Fruit fly (Drosophila melanogaster): ENCODE results near the gene CG3868.

The CG3868 gene

dm6 chr3L:14451534-14451933, 49.0 kb upstream of the CG3868 start (continued):
- TF ChIP-seq CG13287 (GFP tag; IDR thresholded peaks at IDR 0.05; ENCODE audit: partially characterized antibody), result no peak
- no peak for TF ChIP-seq ci (GFP tag; IDR thresholded peaks at IDR 0.05)
- no peak for TF ChIP-seq dm (GFP tag; optimal IDR thresholded peaks at IDR 0.05)
- TF ChIP-seq nau (GFP tag; optimal IDR thresholded peaks at IDR 0.05), result no peak
- TF ChIP-seq CG10565 (GFP tag; optimal IDR thresholded peaks at IDR 0.05), result no peak
- TF ChIP-seq mam (GFP tag; optimal IDR thresholded peaks at IDR 0.05), result no peak
- no peak for TF ChIP-seq sima (GFP tag; optimal IDR thresholded peaks at IDR 0.05)
- TF ChIP-seq shn (GFP tag; optimal IDR thresholded peaks at IDR 0.05), result no peak
- TF ChIP-seq hth (optimal IDR thresholded peaks at IDR 0.05), result no peak
- TF ChIP-seq HHEX (GFP tag; optimal IDR thresholded peaks at IDR 0.05), result no peak
- no peak for TF ChIP-seq ewg (GFP tag; optimal IDR thresholded peaks at IDR 0.05)
- no peak for TF ChIP-seq Six4 (GFP tag; optimal IDR thresholded peaks at IDR 0.05)
- TF ChIP-seq Fer3 (tag; optimal IDR thresholded peaks at IDR 0.05), result no peak
- TF ChIP-seq vvl (GFP tag; IDR thresholded peaks at IDR 0.05), result no peak
- TF ChIP-seq Awh (GFP tag; IDR thresholded peaks at IDR 0.05), result no peak
- peak; percentile 25 for TF ChIP-seq CG12391 (tag; optimal IDR thresholded peaks at IDR 0.05)
- no peak for TF ChIP-seq CG1529 (GFP tag; optimal IDR thresholded peaks at IDR 0.05)
- TF ChIP-seq Optix (GFP tag; IDR thresholded peaks at IDR 0.05), result 0 out of 3 replicates have a peak, but pooled peaks have one; percentile 22
- TF ChIP-seq CG4707 (GFP tag; optimal IDR thresholded peaks at IDR 0.05), result no peak
- TF ChIP-seq wdn (GFP tag; IDR thresholded peaks at IDR 0.05), result no peak
- TF ChIP-seq tap (tag; optimal IDR thresholded peaks at IDR 0.05), result no peak
- TF ChIP-seq Xrp1 (GFP tag; IDR thresholded peaks at IDR 0.05), result peak; percentile 66; the same call in 1 of the 2 replicates
- no peak for TF ChIP-seq her (GFP tag; optimal IDR thresholded peaks at IDR 0.05)
- no peak for TF ChIP-seq Bteb2 (GFP tag; optimal IDR thresholded peaks at IDR 0.05)
- no peak for TF ChIP-seq fd96Cb (tag; optimal IDR thresholded peaks at IDR 0.05)
- TF ChIP-seq lov (optimal IDR thresholded peaks at IDR 0.05), result no peak
- TF ChIP-seq lov (GFP tag; IDR thresholded peaks at IDR 0.05), result peak; percentile 23; the same call in 1 of the 3 replicates
- TF ChIP-seq nmo (GFP tag; optimal IDR thresholded peaks at IDR 0.05), result peak; percentile 22
- TF ChIP-seq H2.0 (GFP tag; IDR thresholded peaks at IDR 0.05), result no peak
- no peak for TF ChIP-seq CG17186 (GFP tag; optimal IDR thresholded peaks at IDR 0.05)
- TF ChIP-seq lab (GFP tag; optimal IDR thresholded peaks at IDR 0.05), result no peak
- no peak for TF ChIP-seq twi (tag; optimal IDR thresholded peaks at IDR 0.05)
- no peak for TF ChIP-seq Opbp (GFP tag; IDR thresholded peaks at IDR 0.05; ENCODE audit: partially characterized antibody)
- TF ChIP-seq Chrac-16 (GFP tag; optimal IDR thresholded peaks at IDR 0.05), result peak; percentile 16
- TF ChIP-seq Dbx (GFP tag; IDR thresholded peaks at IDR 0.05), result no peak
- no peak for TF ChIP-seq gsb (GFP tag; IDR thresholded peaks at IDR 0.05)
- no peak for TF ChIP-seq Poxn (GFP tag; IDR thresholded peaks at IDR 0.05)
- peak; percentile 4 for TF ChIP-seq CG15696 (tag; optimal IDR thresholded peaks at IDR 0.05)
- no peak for TF ChIP-seq Fer1 (GFP tag; optimal IDR thresholded peaks at IDR 0.05)
- TF ChIP-seq CG3407 (GFP tag; optimal IDR thresholded peaks at IDR 0.05), result no peak
- no peak for TF ChIP-seq CG1603 (tag; optimal IDR thresholded peaks at IDR 0.05)
- TF ChIP-seq abd-A (tag; optimal IDR thresholded peaks at IDR 0.05), result no peak
- TF ChIP-seq crc (GFP tag; optimal IDR thresholded peaks at IDR 0.05), result no peak
- TF ChIP-seq CG12299 (tag; optimal IDR thresholded peaks at IDR 0.05), result no peak
- TF ChIP-seq ab (GFP tag; optimal IDR thresholded peaks at IDR 0.05), result no peak
- TF ChIP-seq Spps (tag; optimal IDR thresholded peaks at IDR 0.05), result no peak
- no peak for TF ChIP-seq prd (optimal IDR thresholded peaks at IDR 0.05)
- TF ChIP-seq prd (GFP tag; IDR thresholded peaks at IDR 0.05), result peak; percentile 87
- 0 out of 2 replicates have a peak, but pooled peaks have one; percentile 30 for TF ChIP-seq sisA (GFP tag; IDR thresholded peaks at IDR 0.05)
- peak; percentile 1 for TF ChIP-seq zf30C (GFP tag; optimal IDR thresholded peaks at IDR 0.05)
- TF ChIP-seq CG7786 (GFP tag; optimal IDR thresholded peaks at IDR 0.05), result no peak
- no peak for TF ChIP-seq CG10654 (GFP tag; optimal IDR thresholded peaks at IDR 0.05)
- no peak for TF ChIP-seq Meics (GFP tag; optimal IDR thresholded peaks at IDR 0.05)
